Worm (Caenorhabditis elegans): Measurements from ENCODE around the gene srg-7.

ce11 chrIII:6312244-6312643 lies 44.3 kb upstream of the srg-7 start:
- TF ChIP-seq xbp-1 (tag; optimal IDR thresholded peaks at IDR 0.05) (no peak), aha-1 (tag; optimal IDR thresholded peaks at IDR 0.05) (no peak)

All from whole organism, L1 larva.